Worm (Caenorhabditis elegans) whole organism, mixed stage, embryonic: Measurements from ENCODE around the gene F11C1.7.

Experiments used
- hlh-1 ChIP-seq: fragments of 150-350 bp; optimal IDR thresholded peaks from 2 replicates; lab custom pipeline; 2014; ENCODE audit warnings: missing biosample characterization, missing genetic modification reagents, missing genetic modification characterization
- nhr-28 ChIP-seq: fragments of 150-350 bp; optimal IDR thresholded peaks from 2 replicates; lab custom pipeline; 2014; ENCODE audit warnings: missing biosample characterization, missing genetic modification characterization
- pha-4 ChIP-seq: fragments of 150-350 bp; optimal IDR thresholded peaks from 2 replicates; lab custom pipeline; 2018; ENCODE audit warnings: missing biosample characterization, missing genetic modification reagents, missing genetic modification characterization
- sem-2 ChIP-seq: fragments of 200-800 bp; sonication (Bioruptor generic); optimal IDR thresholded peaks from 2 replicates; lab custom pipeline; 2018; ENCODE audit warnings: mild to moderate bottlenecking, missing genetic modification characterization, missing compliant biosample characterization
- unc-62 ChIP-seq: fragments of 150-350 bp; optimal IDR thresholded peaks from 2 replicates; lab custom pipeline; 2014; ENCODE audit warnings: missing biosample characterization, missing genetic modification reagents, missing genetic modification characterization

ce11 chrX:12942296-12942695, 46.8 kb upstream of the F11C1.7 start:
- TF ChIP-seq sem-2 (no peak), unc-62 (GFP tag; lab: Kevin White, UChicago) (no peak), hlh-1 (tag; lab: Kevin White, UChicago) (no peak), pha-4 (tag; lab: Kevin White, UChicago) (no peak), nhr-28 (tag; lab: Kevin White, UChicago) (no peak)
